Worm (Caenorhabditis elegans) whole organism, dauer: ENCODE measurements around the gene sft-1.

Experiments used
- unc-62 ChIP-seq: sonication (generic microtip); optimal IDR thresholded peaks from 2 replicates; lab custom pipeline; 2017; ENCODE audit warnings: missing biosample characterization, missing genetic modification reagents, missing genetic modification characterization

Gene sft-1

DNA sequence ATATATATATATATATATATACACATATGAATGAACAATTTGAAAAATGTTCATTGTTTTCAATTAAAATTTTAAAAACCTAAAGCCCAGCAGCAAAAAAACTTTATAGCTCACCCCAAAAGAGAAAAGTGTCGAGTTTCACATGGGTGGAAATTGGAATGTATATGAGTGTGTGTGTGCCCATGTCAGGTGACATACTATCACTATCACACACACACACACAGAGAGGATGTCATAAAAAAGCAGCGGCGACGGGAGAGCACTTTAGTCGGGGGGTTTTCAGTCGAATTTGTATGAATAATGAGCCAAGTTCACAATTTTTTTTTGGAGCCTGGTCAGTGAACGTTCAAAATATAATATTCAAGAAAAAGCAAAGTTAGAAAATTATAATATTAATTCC, 33.5 kb downstream of the sft-1 start:
- TF ChIP-seq unc-62 (GFP tag; lab: Kevin White, UChicago): no peak

DNA sequence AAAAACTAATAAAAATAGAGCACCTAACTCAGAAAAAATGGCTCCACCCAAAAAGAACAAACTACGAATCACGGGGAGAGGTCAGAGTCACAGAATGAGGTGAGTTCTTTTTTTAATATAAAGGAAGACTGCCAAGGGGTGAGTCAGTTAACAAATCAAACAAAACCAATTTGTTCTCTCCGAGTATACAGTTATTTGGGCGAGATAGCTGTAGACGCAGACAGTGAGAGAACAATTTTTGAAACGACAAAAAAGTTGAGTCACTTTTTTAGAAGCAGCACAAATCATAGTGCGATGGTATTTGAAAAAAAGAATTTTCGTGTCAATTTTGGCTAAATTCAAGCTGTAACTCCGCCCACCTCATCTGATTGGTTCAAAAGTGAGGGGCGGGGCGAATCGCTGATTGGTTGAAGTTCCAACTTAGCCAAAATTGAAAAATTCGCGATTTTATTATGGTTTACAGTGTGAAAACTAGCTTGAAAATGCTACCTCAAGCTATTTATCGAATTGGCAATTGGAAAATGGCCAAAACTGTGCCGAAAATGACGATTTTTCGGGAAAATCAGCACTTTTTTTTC, 37.8 kb downstream of the sft-1 start:
- TF ChIP-seq unc-62 (GFP tag; lab: Kevin White, UChicago): no peak

DNA sequence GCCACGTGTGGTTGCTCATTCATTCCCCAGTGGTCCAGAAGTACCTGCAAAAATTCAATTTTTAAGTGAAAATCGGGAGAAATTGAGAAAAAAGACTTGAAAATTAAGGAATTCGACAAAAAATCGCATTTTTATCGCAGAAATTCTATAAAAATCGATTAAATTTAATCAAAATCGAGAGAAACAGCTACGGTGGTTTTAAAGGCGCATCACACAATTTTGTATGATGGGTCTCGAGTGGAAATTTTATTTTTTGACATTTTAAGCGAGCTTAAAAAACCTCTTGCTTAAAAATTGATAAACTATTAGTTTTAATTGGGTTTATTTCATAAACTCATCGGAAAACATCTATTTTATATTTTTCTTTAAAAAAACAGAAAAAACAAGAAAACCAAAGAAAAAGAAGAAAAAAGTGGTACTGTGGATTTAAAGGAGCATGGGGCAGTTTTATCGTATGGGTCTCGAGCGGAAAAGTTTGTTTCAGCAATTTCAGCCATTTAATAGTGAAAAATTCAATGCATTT, 40.7 kb downstream of the sft-1 start, which contains the start of gene nipa-1:
Gene nipa-1 (minus strand): TSS at position 51 of the 523 bp plus-strand sequence.
- TF ChIP-seq unc-62 (GFP tag; lab: Kevin White, UChicago): no peak

DNA sequence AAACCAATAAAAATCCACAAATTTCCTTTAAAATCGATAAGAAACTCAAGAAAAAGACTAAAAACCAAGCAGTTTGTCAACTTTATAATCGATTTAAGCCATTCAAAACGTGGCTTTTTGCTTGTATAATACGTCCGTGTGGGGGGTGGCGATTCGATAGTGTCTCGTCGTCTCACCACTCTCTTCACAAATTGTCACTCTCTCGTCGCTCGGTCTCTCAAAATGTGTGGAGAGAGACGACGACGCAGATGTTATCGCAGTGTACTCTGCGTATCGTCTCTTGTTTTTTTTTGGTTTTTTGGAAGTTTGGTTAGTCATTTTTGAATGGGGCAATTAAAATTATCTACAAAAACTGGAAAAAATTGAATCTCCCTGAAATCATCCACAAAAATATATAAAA, 41.1 kb downstream of the sft-1 start:
- no peak for TF ChIP-seq unc-62 (GFP tag; lab: Kevin White, UChicago)

DNA sequence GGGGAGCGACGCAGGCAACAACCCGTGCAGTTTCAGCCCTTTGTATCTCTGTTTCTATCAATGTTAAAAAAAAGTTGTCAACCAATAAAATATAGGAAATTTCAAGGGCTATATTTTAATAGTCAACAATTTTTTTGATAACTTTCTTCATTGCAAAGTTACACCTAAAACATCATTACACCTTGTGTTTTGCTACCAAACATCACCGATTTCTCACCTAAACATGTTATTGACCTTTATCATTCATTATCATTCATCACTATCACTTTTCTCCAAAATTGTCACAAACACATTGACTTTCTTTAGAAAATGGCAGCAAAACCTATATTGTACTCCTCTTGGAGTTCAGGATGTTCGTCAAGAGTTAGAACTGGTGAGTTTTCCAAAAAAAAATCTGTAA, 42.6 kb downstream of the sft-1 start, which contains the start of gene Y53G8B.1:
Gene Y53G8B.1 (plus strand): TSS at position 242 of the 400 bp plus-strand sequence.
- no peak for TF ChIP-seq unc-62 (GFP tag; lab: Kevin White, UChicago)

DNA sequence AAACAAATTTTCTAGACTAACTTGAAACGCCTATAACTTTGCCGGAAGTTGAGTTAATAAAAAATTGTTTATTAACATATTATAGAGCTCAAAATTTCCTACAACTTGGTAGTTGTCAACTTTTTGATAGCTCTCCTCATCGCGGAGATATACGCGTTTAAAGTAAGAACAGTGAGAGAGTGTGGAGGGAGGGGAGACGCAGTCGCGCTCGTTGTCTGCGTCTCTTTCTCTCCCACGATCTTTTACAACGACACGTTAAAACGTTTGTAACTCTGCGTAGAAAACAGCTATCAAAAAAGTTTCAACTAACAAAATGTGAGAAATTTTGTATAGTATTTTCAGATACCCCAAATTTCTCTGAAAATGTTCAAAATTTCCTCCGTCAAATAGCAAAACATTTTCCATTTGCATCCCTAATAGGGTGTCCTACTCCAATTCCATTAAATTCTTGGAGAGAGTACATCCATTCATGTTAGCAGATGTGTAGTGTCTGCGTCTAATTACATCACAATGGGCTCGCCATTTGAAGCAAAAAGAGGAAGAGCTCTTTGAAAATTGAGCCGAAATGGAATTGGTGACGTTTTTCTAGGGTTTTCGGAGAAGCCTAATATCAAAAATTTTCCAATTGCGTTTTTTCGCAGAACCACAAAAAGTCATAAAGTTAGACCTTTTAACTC, 50.0 kb downstream of the sft-1 start:
- TF ChIP-seq unc-62 (GFP tag; lab: Kevin White, UChicago): no peak

DNA sequence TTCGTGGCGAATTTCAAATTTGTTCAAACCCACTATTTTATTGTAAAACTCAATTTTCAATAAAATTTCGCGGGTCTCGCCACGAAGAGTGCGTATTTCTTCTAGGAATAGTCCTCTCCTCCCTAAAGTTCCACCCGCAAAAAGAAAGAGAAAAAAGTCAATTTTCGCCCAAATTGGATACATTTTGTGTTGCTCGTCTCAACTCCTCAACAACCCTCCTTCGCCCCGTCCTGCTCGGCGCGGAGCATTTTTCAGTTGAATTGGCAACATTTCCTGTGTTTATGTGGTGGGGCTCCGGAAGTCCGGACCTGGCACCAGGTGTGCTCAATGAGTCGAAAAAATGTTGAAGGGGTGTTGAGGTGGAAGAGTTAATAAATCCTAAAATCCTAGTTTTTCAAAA, 51.6 kb downstream of the sft-1 start:
- TF ChIP-seq unc-62 (GFP tag; lab: Kevin White, UChicago): no peak

DNA sequence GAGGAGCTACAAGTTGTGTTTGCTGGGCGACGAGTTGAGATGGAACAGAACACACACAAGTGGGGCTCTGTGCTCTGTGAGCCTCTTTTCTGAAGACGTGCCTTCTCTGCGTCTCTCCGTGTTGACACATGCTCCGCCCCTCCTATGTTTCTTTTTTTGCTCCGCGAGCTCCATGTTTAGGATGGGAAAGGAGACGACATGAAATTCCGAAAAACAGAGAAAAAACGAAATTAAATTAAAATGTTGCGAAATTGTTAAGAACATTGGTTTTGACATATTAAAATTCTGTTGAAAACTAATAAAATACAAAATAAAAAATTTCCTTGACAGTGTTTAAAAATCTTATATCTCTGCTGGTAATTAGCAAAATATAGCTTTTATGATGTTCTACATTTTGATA, 52.7 kb downstream of the sft-1 start, which contains the start of gene mec-12:
Gene mec-12 (minus strand): TSS at position 91 of the 400 bp plus-strand sequence.
- no peak for TF ChIP-seq unc-62 (GFP tag; lab: Kevin White, UChicago)

DNA sequence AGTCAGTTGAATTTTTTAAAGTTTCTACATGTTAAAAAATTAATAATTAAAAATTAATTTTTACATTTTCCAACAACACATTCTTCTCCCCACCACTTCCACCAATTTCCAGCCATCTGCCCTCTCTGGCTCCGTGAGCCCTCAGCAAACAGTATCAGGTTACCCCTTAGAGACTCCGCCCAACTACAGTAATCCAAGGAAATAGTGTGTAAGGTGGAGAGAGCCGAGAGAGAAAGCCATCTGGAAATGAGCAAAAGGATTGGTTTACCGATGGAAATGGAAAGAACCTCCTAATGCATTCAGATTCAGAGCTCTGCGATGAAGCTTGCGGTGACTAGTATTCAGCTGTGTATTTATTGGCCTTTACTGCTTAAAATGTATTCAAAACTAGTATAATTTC, 53.8 kb downstream of the sft-1 start:
- no peak for TF ChIP-seq unc-62 (GFP tag; lab: Kevin White, UChicago)
